Worm (Caenorhabditis elegans): ENCODE measurements around the gene C25F9.15.

C25F9.15 gene

DNA sequence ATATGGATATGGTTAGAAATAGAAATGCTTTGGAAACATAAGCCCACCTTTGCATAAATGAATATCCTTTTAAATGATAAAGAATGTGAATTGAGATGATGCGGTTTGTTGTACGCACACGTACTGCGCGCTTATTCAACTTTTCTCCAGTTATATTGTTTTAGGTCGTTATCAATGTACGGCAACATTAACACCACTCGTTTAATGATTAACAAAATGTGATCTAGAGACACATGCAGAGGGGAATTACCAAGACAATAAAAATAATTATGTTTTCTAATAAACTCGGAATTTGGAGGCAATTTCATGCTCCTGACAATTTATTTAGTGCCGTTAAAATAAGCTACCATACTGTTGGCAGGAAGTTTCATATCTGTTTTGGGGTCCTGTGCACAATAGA, 27.5 kb downstream of the C25F9.15 start, which contains the start of gene M04C3.1:
Gene M04C3.1, minus strand, starts transcription at position 164 of the 400 bp plus-strand sequence.
- TF ChIP-seq unc-3 (GFP tag; conservative IDR thresholded peaks at IDR 0.05) (no peak), unc-3 (tag; optimal IDR thresholded peaks at IDR 0.05) (no peak), pha-2 (tag; optimal IDR thresholded peaks at IDR 0.05) (no peak), ceh-48 (tag; optimal IDR thresholded peaks at IDR 0.05) (no peak), odd-2 (tag; optimal IDR thresholded peaks at IDR 0.05) (no peak), ztf-16 (tag; optimal IDR thresholded peaks at IDR 0.05) (no peak), ref-2 (tag; optimal IDR thresholded peaks at IDR 0.05) (no peak), sox-2 (GFP tag; IDR thresholded peaks at IDR 0.05) (no peak)

DNA sequence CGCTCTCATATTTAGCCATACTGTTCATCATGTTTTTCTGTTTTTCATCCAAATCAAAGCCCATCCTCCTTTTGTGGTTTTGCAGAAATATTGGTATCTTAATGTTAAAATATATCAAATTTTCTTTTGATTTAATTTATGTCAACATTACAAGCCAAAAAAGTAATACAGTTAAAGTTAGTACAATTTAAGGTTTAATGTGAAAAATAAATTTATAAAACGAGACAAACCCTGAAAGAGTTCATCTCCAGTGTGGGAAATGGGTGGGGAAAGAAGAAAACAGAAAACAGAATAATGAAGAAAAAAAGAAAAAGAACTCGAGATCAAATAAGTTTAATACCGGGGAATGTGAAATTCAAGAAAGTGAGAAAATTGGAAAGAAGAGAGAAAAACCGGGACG, 30.9 kb downstream of the C25F9.15 start, which contains the start of gene M04C3.2:
Gene M04C3.2, minus strand, starts transcription at position 101 of the 400 bp plus-strand sequence.
- TF ChIP-seq elt-2 (tag; optimal IDR thresholded peaks at IDR 0.05) (no peak), pax-1 (tag; optimal IDR thresholded peaks at IDR 0.05) (no peak), hlh-13 (GFP tag; optimal IDR thresholded peaks at IDR 0.05) (no peak), ceh-6 (GFP tag; optimal IDR thresholded peaks at IDR 0.05) (no peak), lim-6 (tag; optimal IDR thresholded peaks at IDR 0.05) (no peak), ets-4 (tag; optimal IDR thresholded peaks at IDR 0.05) (no peak), zip-5 (tag; optimal IDR thresholded peaks at IDR 0.05) (no peak), syd-9 (tag; optimal IDR thresholded peaks at IDR 0.05) (no peak), ceh-34 (tag; optimal IDR thresholded peaks at IDR 0.05) (no peak), ceh-18 (tag; optimal IDR thresholded peaks at IDR 0.05) (no peak), T23F11.4 (GFP tag; optimal IDR thresholded peaks at IDR 0.05) (no peak), dmd-4 (tag; optimal IDR thresholded peaks at IDR 0.05; ENCODE audit: borderline replicate concordance) (no peak), hlh-6 (tag; optimal IDR thresholded peaks at IDR 0.05) (no peak), ceh-19 (GFP tag; optimal IDR thresholded peaks at IDR 0.05) (no peak), mec-3 (tag; optimal IDR thresholded peaks at IDR 0.05; ENCODE audit: borderline replicate concordance) (no peak), ceh-2 (tag; optimal IDR thresholded peaks at IDR 0.05) (no peak), sox-2 (GFP tag; IDR thresholded peaks at IDR 0.05) (no peak), elt-4 (tag; optimal IDR thresholded peaks at IDR 0.05) (no peak), ztf-16 (tag; optimal IDR thresholded peaks at IDR 0.05) (no peak), pros-1 (tag; optimal IDR thresholded peaks at IDR 0.05) (no peak)

DNA sequence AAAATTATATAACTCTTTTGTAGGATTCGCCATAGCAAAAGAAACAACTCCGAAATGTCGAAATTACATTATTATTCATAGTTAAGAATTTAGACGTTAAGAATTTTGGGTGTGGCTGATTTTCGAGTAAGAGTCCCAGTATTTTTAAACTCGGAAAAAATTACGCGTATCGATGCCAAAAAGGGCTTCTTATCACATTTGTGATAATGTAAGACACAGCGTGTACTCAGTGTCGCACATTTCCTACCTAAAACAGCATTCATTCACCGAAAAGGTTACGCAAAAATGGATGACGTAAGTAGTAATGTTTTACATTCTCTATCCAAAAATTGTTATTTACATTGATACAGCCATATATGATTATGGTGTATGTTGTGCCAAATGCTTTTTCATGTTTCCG, 31.6 kb downstream of the C25F9.15 start, which contains the start of gene M04C3.5:
Gene M04C3.5, plus strand, starts transcription at position 190 of the 400 bp plus-strand sequence.
- no peak for TF ChIP-seq dmd-4 (tag; optimal IDR thresholded peaks at IDR 0.05; ENCODE audit: borderline replicate concordance)
- peak; percentile 8 for TF ChIP-seq elt-2 (tag; optimal IDR thresholded peaks at IDR 0.05)

DNA sequence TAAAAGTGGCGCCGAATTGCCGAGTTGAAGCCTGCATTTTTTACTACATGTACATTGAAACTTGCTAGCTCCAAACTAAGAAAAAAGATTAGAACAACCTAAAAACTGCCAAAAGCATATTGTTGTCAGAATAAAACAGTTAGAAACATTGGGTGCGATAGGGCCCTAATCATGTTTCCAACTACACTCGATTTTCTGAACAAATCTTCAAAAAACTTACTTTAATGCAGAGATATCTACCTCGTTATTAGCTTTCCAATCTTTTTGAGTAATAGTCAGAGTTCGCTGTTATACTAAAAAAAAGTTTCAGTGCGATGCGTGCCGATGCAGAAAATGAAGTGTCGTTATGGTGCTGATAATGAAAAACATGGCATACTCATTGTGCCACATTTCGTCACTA, 37.7 kb downstream of the C25F9.15 start, which contains the start of the genes Y43F8B.13 and Y43F8B.14:
Gene Y43F8B.13, plus strand, starts transcription at position 301 of the 400 bp plus-strand sequence.
Gene Y43F8B.14, minus strand, starts transcription at position 322 of the 400 bp plus-strand sequence.
- no peak for TF ChIP-seq lin-11 (tag; optimal IDR thresholded peaks at IDR 0.05)
- TF ChIP-seq pha-4 (tag; optimal IDR thresholded peaks at IDR 0.05), result no peak
- no peak for TF ChIP-seq unc-42 (tag; optimal IDR thresholded peaks at IDR 0.05)
- no peak for TF ChIP-seq ceh-19 (GFP tag; optimal IDR thresholded peaks at IDR 0.05)
- no peak for TF ChIP-seq ceh-34 (tag; optimal IDR thresholded peaks at IDR 0.05)
- TF ChIP-seq pag-3 (tag; optimal IDR thresholded peaks at IDR 0.05; ENCODE audit: borderline replicate concordance), result no peak
- no peak for TF ChIP-seq K02D7.2 (tag; optimal IDR thresholded peaks at IDR 0.05)
- TF ChIP-seq ceh-18 (tag; optimal IDR thresholded peaks at IDR 0.05), result no peak
- TF ChIP-seq ceh-22 (tag; optimal IDR thresholded peaks at IDR 0.05), result no peak
- TF ChIP-seq ceh-30 (tag; optimal IDR thresholded peaks at IDR 0.05), result no peak
- no peak for TF ChIP-seq unc-55 (GFP tag; optimal IDR thresholded peaks at IDR 0.05)
- TF ChIP-seq eyg-1 (tag; optimal IDR thresholded peaks at IDR 0.05), result no peak
- no peak for TF ChIP-seq npax-4 (tag; optimal IDR thresholded peaks at IDR 0.05)
- TF ChIP-seq sox-2 (GFP tag; IDR thresholded peaks at IDR 0.05), result no peak
- no peak for TF ChIP-seq gmeb-2 (tag; optimal IDR thresholded peaks at IDR 0.05)
- TF ChIP-seq nfya-1 (tag; optimal IDR thresholded peaks at IDR 0.05), result no peak

All from whole organism, late embryonic.